Fruit fly (Drosophila melanogaster): ENCODE data around the gene tkv.

tkv gene

DNA sequence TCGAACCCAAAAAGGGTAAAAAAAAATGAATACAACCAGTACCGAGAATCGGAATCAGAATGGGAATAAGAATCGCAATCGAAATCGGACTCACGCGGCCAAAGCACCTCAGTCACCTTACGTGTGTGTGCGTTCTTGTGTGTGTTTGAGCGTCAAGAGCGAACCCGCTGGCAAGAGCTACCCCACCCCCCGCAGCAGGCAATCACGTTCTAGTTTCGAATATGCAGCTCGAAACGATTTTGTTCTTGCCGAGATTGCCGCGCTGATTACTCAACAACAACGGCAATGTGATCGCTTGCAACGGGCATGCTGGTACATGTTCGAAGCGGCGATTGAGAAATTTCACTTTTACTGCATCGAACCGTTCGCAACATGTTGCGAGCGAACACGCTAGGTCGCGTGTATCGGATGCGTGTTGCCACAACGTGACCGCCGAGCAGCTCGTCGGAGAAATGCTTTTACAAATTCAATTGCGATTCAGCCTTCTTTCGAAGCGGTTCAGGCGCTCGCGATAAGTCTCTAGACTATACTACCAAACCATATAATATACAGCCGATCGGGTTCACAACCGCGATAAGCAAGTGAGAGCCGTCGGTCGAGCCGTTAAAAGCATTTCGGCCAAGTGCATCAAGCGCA is 34.2 kb upstream of the tkv start:
- TF ChIP-seq woc (GFP tag; optimal IDR thresholded peaks at IDR 0.05) (no peak), tai (GFP tag; optimal IDR thresholded peaks at IDR 0.05) (peak; percentile 64), Mio (GFP tag; optimal IDR thresholded peaks at IDR 0.05) (peak; percentile 5), usp (GFP tag; optimal IDR thresholded peaks at IDR 0.05) (no peak), lola (GFP tag; optimal IDR thresholded peaks at IDR 0.05) (no peak), pan (optimal IDR thresholded peaks at IDR 0.05) (no peak), dmrt93B (GFP tag; optimal IDR thresholded peaks at IDR 0.05) (no peak), HLH106 (tag; optimal IDR thresholded peaks at IDR 0.05) (no peak), Abd-B (GFP tag; optimal IDR thresholded peaks at IDR 0.05) (no peak), psq (GFP tag; optimal IDR thresholded peaks at IDR 0.05) (peak; percentile 80), Hnf4 (GFP tag; optimal IDR thresholded peaks at IDR 0.05) (peak; percentile 4), jim (GFP tag; optimal IDR thresholded peaks at IDR 0.05) (peak; percentile 71), rgr (GFP tag; optimal IDR thresholded peaks at IDR 0.05) (peak; percentile 35), h (GFP tag; optimal IDR thresholded peaks at IDR 0.05) (peak; percentile 80), CG32264 (GFP tag; optimal IDR thresholded peaks at IDR 0.05) (no peak), Sp1 (GFP tag; optimal IDR thresholded peaks at IDR 0.05) (peak; percentile 33), OdsH (GFP tag; optimal IDR thresholded peaks at IDR 0.05) (peak; percentile 35), CrebA (GFP tag; optimal IDR thresholded peaks at IDR 0.05; ENCODE audit: borderline replicate concordance) (peak; percentile 80), N (GFP tag; optimal IDR thresholded peaks at IDR 0.05) (peak; percentile 6), Dfd (GFP tag; optimal IDR thresholded peaks at IDR 0.05) (no peak), dl (GFP tag; optimal IDR thresholded peaks at IDR 0.05; ENCODE audit: insufficient read depth in 1 of 2, partially characterized antibody in 2 of 2) (peak in 1 of 2 experiments; percentile 11), ey (GFP tag; optimal IDR thresholded peaks at IDR 0.05) (peak; percentile 13), sage (GFP tag; optimal IDR thresholded peaks at IDR 0.05) (peak; percentile 11), sv (GFP tag; optimal IDR thresholded peaks at IDR 0.05) (no peak), brk (GFP tag; optimal IDR thresholded peaks at IDR 0.05) (peak; percentile 20), br (GFP tag; optimal IDR thresholded peaks at IDR 0.05) (peak; percentile 65), dsf (GFP tag; optimal IDR thresholded peaks at IDR 0.05; ENCODE audit: borderline replicate concordance) (no peak), Hr83 (GFP tag; optimal IDR thresholded peaks at IDR 0.05; ENCODE audit: poor library complexity, severe bottlenecking) (peak; percentile 22), GATAd (GFP tag; optimal IDR thresholded peaks at IDR 0.05) (no peak), Myc (optimal IDR thresholded peaks at IDR 0.05) (no peak), Dif (GFP tag; optimal IDR thresholded peaks at IDR 0.05; ENCODE audit: partially characterized antibody) (no peak), Hr78 (GFP tag; optimal IDR thresholded peaks at IDR 0.05) (no peak), fru (GFP tag; optimal IDR thresholded peaks at IDR 0.05) (peak; percentile 45), Vsx2 (GFP tag; optimal IDR thresholded peaks at IDR 0.05; ENCODE audit: partially characterized antibody) (peak; percentile 3), CG9705 (GFP tag; optimal IDR thresholded peaks at IDR 0.05) (no peak), Rel (GFP tag; optimal IDR thresholded peaks at IDR 0.05) (peak; percentile 73), Rel (tag; optimal IDR thresholded peaks at IDR 0.05) (peak; percentile 78), foxo (GFP tag; optimal IDR thresholded peaks at IDR 0.05) (peak in 1 of 2 experiments; percentile 20), Jra (GFP tag; optimal IDR thresholded peaks at IDR 0.05) (peak; percentile 25)

DNA sequence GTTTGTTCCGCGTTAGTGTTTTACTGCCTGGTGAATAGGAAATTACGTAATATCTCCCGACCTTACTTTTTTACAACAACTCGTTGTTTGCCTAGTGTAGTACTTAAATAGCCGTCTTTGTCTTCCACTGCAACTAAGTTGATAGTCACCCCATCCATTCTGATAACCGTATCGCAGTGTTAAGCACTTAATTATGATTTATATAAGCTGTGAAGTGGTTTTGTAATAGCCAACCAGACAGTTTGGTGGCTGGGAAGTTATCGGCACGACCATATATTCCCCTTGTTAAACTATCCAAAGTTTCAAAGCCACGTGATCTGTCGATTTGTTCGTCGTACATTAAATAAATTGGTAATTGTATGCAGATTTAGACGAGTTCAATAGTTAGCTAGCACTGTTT is 33.2 kb upstream of the tkv start:
- TF ChIP-seq OdsH (GFP tag; optimal IDR thresholded peaks at IDR 0.05) (no peak), Hnf4 (GFP tag; optimal IDR thresholded peaks at IDR 0.05) (no peak), brk (GFP tag; optimal IDR thresholded peaks at IDR 0.05) (no peak), fru (GFP tag; optimal IDR thresholded peaks at IDR 0.05) (no peak), Dif (GFP tag; optimal IDR thresholded peaks at IDR 0.05; ENCODE audit: partially characterized antibody) (no peak), Rel (GFP tag; optimal IDR thresholded peaks at IDR 0.05) (no peak), Rel (tag; optimal IDR thresholded peaks at IDR 0.05) (no peak), dsf (GFP tag; optimal IDR thresholded peaks at IDR 0.05; ENCODE audit: borderline replicate concordance) (no peak)
